Fruit fly (Drosophila melanogaster) S2 (cell line): ENCODE data around the gene Sec5.

Source experiments
- CG8478 ChIP-seq: fragments of >200 bp; optimal IDR thresholded peaks from 2 replicates; lab custom pipeline; 2018
- CTCF ChIP-seq, 2 experiments: fragments of >200 bp; optimal IDR thresholded peaks; 2 replicates each; lab custom pipeline; 2018

- TF ChIP-seq CTCF (optimal IDR thresholded peaks at IDR 0.05; lab: Kevin White, UChicago) (no peak), CG8478 (lab: Kevin White, UChicago) (no peak)
Measured at dm6 chr2L:3437068-3437467, 20.0 kb upstream of the Sec5 start.
